Fruit fly (Drosophila melanogaster): ENCODE data around the gene CG8774.

CG8774 gene

DNA sequence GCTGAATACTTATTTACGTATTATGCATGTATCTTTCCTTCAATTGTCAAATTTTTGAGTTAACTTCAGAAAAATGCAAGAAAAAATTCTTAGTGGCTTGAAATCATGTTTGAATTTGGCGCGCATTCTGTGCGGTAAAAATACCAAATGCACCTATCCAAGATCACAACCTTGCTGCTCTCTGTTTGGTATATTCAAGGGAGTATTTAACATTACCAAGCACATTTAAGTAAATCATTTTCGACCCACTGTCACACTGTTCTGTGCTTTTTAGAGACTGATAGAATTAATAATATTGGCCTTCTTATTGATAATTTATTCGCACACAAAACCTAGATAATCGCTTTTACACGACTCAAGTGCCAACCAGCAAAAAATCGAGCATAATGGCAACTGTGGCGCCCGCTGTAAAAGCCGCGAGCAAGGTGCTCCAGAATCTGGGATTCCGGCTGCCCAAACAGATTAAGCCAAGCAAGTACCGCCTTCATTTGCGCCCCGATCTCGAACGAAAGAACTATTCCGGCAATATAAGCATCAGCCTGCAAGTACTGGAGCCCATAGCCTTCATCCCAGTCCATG lies 10.7 kb downstream of the CG8774 start:
- no peak for TF ChIP-seq Sin3A (optimal IDR thresholded peaks at IDR 0.05)
- TF ChIP-seq ttk (optimal IDR thresholded peaks at IDR 0.05) = no peak
- no peak for TF ChIP-seq insv (optimal IDR thresholded peaks at IDR 0.05)
- TF ChIP-seq psq (optimal IDR thresholded peaks at IDR 0.05) = no peak
- TF ChIP-seq h (optimal IDR thresholded peaks at IDR 0.05) = no peak
- TF ChIP-seq Myc (optimal IDR thresholded peaks at IDR 0.05) = no peak

DNA sequence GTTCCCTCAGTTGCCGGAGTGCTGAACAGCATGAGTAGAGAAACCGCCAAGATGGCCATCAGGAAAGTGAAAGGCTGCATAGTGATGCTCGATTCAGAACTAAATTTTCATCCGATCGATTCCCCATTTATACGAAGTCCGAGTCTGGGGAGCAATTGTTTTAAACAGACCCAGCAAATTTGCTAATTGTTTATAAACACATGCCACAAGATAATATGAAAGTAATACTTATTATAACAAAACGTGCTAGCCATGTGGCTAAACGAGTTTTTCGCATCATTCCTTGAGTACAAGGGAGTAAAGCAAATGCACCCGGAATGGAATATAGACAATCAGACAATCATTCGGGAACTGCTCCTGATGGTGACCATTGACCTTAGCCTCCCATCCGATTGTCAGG lies 14.5 kb downstream of the CG8774 start, which contains the start of gene CG44142:
TSS of gene CG44142 (minus strand) at position 101 of the 400 bp plus-strand sequence.
- TF ChIP-seq Sin3A (optimal IDR thresholded peaks at IDR 0.05) (no peak), ttk (optimal IDR thresholded peaks at IDR 0.05) (no peak), Myc (optimal IDR thresholded peaks at IDR 0.05) (no peak), psq (optimal IDR thresholded peaks at IDR 0.05) (no peak)

DNA sequence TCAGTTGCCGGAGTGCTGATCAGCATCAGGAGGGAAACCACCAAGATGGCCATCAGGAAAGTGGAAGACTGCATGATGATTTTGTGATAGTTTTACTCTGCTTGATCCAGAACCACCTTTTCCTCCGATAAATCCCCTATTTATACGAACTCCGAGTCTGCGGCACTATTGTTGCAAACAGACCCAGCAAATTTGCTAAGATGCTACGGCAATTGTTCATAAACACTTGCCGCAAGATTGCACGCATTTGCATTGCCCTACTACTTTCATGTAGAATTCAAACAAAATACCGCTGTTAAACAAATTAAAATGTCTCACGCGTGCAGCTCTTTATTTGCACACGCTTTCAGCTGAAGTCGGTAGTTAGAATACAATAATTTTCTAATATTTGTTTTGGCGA lies 20.6 kb downstream of the CG8774 start, which contains the start of gene CG45080:
TSS of gene CG45080 (minus strand) at position 101 of the 400 bp plus-strand sequence.
- no peak for TF ChIP-seq ttk (optimal IDR thresholded peaks at IDR 0.05)
- TF ChIP-seq h (optimal IDR thresholded peaks at IDR 0.05) = no peak
- no peak for TF ChIP-seq Myc (optimal IDR thresholded peaks at IDR 0.05)
- TF ChIP-seq insv (optimal IDR thresholded peaks at IDR 0.05) = no peak
- no peak for TF ChIP-seq psq (optimal IDR thresholded peaks at IDR 0.05)
- TF ChIP-seq Sin3A (optimal IDR thresholded peaks at IDR 0.05) = no peak

DNA sequence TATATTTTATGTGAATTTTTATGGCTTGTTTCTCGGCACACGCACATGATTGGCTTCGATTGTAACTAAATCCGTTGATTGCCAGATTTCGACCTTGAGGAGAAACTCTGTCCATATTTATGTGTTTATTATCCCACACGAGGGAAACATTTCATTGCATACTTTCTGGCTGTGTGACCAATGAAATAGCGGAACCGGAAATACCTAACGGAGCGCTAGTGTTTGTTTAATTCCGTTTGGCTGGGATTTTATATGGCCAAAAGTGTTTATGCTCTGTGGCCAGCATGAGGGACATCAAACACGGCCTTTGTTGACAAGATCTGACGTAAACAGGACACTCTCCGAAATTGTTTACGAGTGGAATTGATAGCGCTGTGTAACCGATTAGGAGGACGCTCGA lies 21.3 kb downstream of the CG8774 start:
- no peak for TF ChIP-seq Sin3A (optimal IDR thresholded peaks at IDR 0.05)
- TF ChIP-seq insv (optimal IDR thresholded peaks at IDR 0.05) = no peak
- no peak for TF ChIP-seq psq (optimal IDR thresholded peaks at IDR 0.05)
- TF ChIP-seq Myc (optimal IDR thresholded peaks at IDR 0.05) = no peak
- no peak for TF ChIP-seq h (optimal IDR thresholded peaks at IDR 0.05)
- no peak for TF ChIP-seq ttk (optimal IDR thresholded peaks at IDR 0.05)

DNA sequence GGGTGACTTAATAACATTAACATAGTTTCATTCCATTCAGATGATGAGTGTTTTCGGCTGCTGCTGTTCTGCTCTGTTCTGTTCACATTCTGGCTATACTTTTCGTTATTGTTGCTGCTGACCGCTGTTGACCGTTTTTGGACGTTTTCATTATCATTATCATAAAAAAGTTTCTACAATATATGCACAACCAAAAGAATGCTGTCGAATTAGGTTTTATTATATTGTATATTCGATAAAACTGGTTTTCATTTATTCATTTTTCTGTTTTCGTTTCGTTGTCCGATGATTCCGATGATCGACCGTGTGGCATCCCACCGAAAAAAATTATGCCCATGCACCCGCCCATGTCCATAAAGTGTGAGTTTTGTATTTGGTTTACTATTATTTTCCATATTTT lies 34.5 kb downstream of the CG8774 start:
- no peak for TF ChIP-seq h (optimal IDR thresholded peaks at IDR 0.05)
- no peak for TF ChIP-seq psq (optimal IDR thresholded peaks at IDR 0.05)
- no peak for TF ChIP-seq Myc (optimal IDR thresholded peaks at IDR 0.05)
- TF ChIP-seq Sin3A (optimal IDR thresholded peaks at IDR 0.05) = no peak
- no peak for TF ChIP-seq insv (optimal IDR thresholded peaks at IDR 0.05)
- TF ChIP-seq ttk (optimal IDR thresholded peaks at IDR 0.05) = no peak

DNA sequence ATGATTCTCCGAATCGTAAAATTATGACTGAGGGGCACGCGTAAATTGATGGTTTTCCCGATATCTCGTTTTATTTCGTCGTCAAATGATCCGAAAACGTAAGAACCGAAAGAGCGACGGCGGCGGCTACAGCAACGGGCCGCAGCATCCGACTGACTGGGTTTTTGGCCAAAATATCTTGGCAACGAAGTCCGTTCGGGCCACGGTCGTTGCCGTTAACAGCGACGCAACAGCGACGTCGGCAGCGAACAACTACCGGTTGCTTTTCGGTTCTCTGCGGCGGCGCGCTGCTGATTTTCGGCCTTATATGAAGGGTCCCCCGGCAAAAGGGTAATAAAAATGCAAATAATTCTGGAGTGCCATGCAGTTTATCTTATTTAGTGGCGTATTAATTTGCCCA lies 35.4 kb downstream of the CG8774 start, which contains the start of gene PK2-R2:
TSS of gene PK2-R2 (minus strand) at position 160 of the 400 bp plus-strand sequence.
- TF ChIP-seq h (optimal IDR thresholded peaks at IDR 0.05) (no peak), psq (optimal IDR thresholded peaks at IDR 0.05) (no peak), Sin3A (optimal IDR thresholded peaks at IDR 0.05) (no peak), ttk (optimal IDR thresholded peaks at IDR 0.05) (no peak), Myc (optimal IDR thresholded peaks at IDR 0.05) (no peak), insv (optimal IDR thresholded peaks at IDR 0.05) (no peak)

DNA sequence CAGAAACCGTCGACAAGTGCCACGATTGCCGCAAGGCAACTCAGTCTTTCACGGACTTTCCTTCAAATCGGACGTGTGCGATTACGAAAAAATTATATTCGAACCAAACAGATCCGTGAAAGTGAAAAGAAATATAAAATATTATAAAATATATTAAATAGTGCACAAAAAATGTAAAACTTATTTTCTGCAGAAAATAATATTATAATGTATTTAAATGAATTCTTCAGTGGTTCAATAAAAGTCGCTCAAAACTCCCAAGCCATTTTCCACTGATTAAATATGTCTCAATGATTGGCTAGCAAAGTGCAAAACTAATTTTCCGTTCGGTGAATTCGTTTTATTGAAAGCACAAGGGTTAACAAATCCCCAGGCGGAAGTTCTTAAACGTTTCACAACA lies 39.5 kb downstream of the CG8774 start, which contains the start of gene PK2-R1:
TSS of gene PK2-R1 (plus strand) at position 301 of the 400 bp plus-strand sequence.
- TF ChIP-seq h (optimal IDR thresholded peaks at IDR 0.05) = no peak
- TF ChIP-seq psq (optimal IDR thresholded peaks at IDR 0.05) = no peak
- no peak for TF ChIP-seq ttk (optimal IDR thresholded peaks at IDR 0.05)
- no peak for TF ChIP-seq insv (optimal IDR thresholded peaks at IDR 0.05)
- no peak for TF ChIP-seq Sin3A (optimal IDR thresholded peaks at IDR 0.05)
- no peak for TF ChIP-seq Myc (optimal IDR thresholded peaks at IDR 0.05)

Data from Kc167 (cell line).